Worm (Caenorhabditis elegans) whole organism, early embryonic: ENCODE results near the gene pigt-1.

Experiments used
- B0310.2 ChIP-seq: sonication (generic microtip); optimal IDR thresholded peaks from 2 replicates; lab custom pipeline; 2016; ENCODE audit warnings: mild to moderate bottlenecking, missing genetic modification characterization, missing compliant biosample characterization
- aly-1 ChIP-seq: sonication (generic microtip); optimal IDR thresholded peaks from 2 replicates; lab custom pipeline; 2016; ENCODE audit warnings: missing genetic modification characterization, missing compliant biosample characterization
- ama-1 ChIP-seq: fragments of 150-350 bp; optimal IDR thresholded peaks from 2 replicates; lab custom pipeline; 2014
- ceh-13 ChIP-seq: fragments of 200-800 bp; sonication (Bioruptor generic); optimal IDR thresholded peaks from 2 replicates; lab custom pipeline; 2018; ENCODE audit warnings: mild to moderate bottlenecking, missing genetic modification characterization, missing compliant biosample characterization
- hmg-4 ChIP-seq: fragments of 200-800 bp; sonication (Bioruptor generic); optimal IDR thresholded peaks from 2 replicates; lab custom pipeline; 2018; ENCODE audit warnings: mild to moderate bottlenecking, missing genetic modification characterization, missing compliant biosample characterization
- hnd-1 ChIP-seq: sonication (generic microtip); optimal IDR thresholded peaks from 2 replicates; lab custom pipeline; 2016; ENCODE audit warnings: missing genetic modification characterization, missing compliant biosample characterization
- pes-1 ChIP-seq: fragments of 200-800 bp; sonication (Bioruptor generic); IDR thresholded peaks from 2 replicates; pipeline ENCODE4 v1.3.6; 2022; ENCODE audit warnings: missing genetic modification reagents, missing genetic modification characterization, missing compliant biosample characterization
- sea-1 ChIP-seq: fragments of 200-800 bp; sonication (Bioruptor generic); conservative IDR thresholded peaks from 2 replicates; pipeline ENCODE4 v1.3.6; 2022; ENCODE audit warnings: missing genetic modification characterization, missing compliant biosample characterization
- tbx-11 ChIP-seq: fragments of 200-800 bp; sonication (Bioruptor generic); IDR thresholded peaks from 2 replicates; pipeline ENCODE4 v1.3.6; 2022; ENCODE audit warnings: missing genetic modification characterization, missing compliant biosample characterization
- tbx-37 ChIP-seq: fragments of 200-800 bp; sonication (Bioruptor generic); conservative IDR thresholded peaks from 2 replicates; pipeline ENCODE4 v1.3.6; 2022; ENCODE audit warnings: missing genetic modification reagents, missing genetic modification characterization, missing compliant biosample characterization

DNA sequence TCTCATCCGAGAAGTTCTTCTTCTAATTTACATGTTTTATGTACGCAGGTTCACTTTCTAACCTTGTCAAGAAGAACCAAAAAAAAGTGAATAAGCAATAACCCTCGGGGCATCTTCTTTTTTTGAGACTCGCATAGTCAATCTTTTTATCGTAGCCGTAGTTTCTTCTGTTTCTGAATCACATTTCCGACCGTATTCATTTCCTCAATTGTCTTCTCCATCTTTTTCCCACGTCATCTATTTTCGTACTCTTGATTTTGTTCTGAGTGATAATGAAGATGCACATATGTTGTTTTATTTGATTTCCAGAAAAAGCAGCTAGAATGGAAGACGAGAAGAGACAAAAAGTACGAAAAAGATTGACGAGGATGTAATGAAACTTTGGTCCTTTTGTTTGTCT lies 13.7 kb downstream of the pigt-1 start:
- TF ChIP-seq aly-1 (tag; lab: Kevin White, UChicago) = no peak
- no peak for TF ChIP-seq ama-1 (lab: Kevin White, UChicago)
- no peak for TF ChIP-seq B0310.2
- no peak for TF ChIP-seq hmg-4 (GFP tag; lab: Kevin White, UChicago)
- no peak for TF ChIP-seq pes-1 (GFP tag; lab: Robert Waterston, UW)
- no peak for TF ChIP-seq tbx-37 (GFP tag; lab: Robert Waterston, UW)
- TF ChIP-seq sea-1 (GFP tag; lab: Robert Waterston, UW) = no peak
- no peak for TF ChIP-seq tbx-11
- no peak for TF ChIP-seq ceh-13
- TF ChIP-seq hnd-1 (tag; lab: Kevin White, UChicago) = no peak
